Worm (Caenorhabditis elegans) whole organism, young adult: ENCODE data around the gene apd-3.

Experiments
- B0261.1 ChIP-seq: sonication (generic microtip); optimal IDR thresholded peaks from 2 replicates; lab custom pipeline; 2016; ENCODE audit warnings: mild to moderate bottlenecking, missing genetic modification characterization, moderate library complexity, missing compliant biosample characterization
- B0336.3 ChIP-seq: fragments of 200-800 bp; sonication (Bioruptor generic); IDR thresholded peaks from 2 replicates; pipeline ENCODE4 v1.3.6; 2022; ENCODE audit warnings: missing genetic modification characterization, missing compliant biosample characterization
- F10E7.11 ChIP-seq: sonication (generic microtip); optimal IDR thresholded peaks from 2 replicates; lab custom pipeline; 2017; ENCODE audit warnings: mild to moderate bottlenecking, missing genetic modification characterization, moderate library complexity, missing compliant biosample characterization
- F22D6.2 ChIP-seq: sonication (generic microtip); optimal IDR thresholded peaks from 2 replicates; lab custom pipeline; 2016; ENCODE audit warnings: mild to moderate bottlenecking, missing genetic modification characterization, missing compliant biosample characterization
- F23B12.7 ChIP-seq: sonication (generic microtip); optimal IDR thresholded peaks from 2 replicates; lab custom pipeline; 2017; ENCODE audit warnings: missing genetic modification characterization, mild to moderate bottlenecking, missing compliant biosample characterization, antibody characterized with exemption, moderate library complexity; ENCODE audit not compliant: insufficient read depth
- F33H1.4 ChIP-seq: fragments of 200-800 bp; sonication (Bioruptor generic); IDR thresholded peaks from 2 replicates; pipeline ENCODE4 v1.3.6; 2022; ENCODE audit warnings: missing genetic modification reagents, missing genetic modification characterization, missing compliant biosample characterization
- F52B5.7 ChIP-seq: sonication (generic microtip); optimal IDR thresholded peaks from 2 replicates; lab custom pipeline; 2016; ENCODE audit warnings: mild to moderate bottlenecking, missing genetic modification characterization, missing compliant biosample characterization
- F55B11.4 ChIP-seq: sonication (generic microtip); optimal IDR thresholded peaks from 2 replicates; lab custom pipeline; 2016; ENCODE audit warnings: missing compliant biosample characterization, missing genetic modification characterization, borderline replicate concordance; ENCODE audit not compliant: insufficient read depth
- attf-5 ChIP-seq: fragments of 200-800 bp; sonication (Bioruptor generic); optimal IDR thresholded peaks from 2 replicates; lab custom pipeline; 2018; ENCODE audit warnings: mild to moderate bottlenecking, missing genetic modification characterization, missing compliant biosample characterization
- bed-1 ChIP-seq: fragments of 200-800 bp; sonication (Bioruptor generic); IDR thresholded peaks from 2 replicates; pipeline ENCODE4 v1.3.6; 2022; ENCODE audit warnings: missing genetic modification reagents, missing genetic modification characterization, missing compliant biosample characterization
- cebp-2 ChIP-seq: fragments of 200-800 bp; sonication (Bioruptor generic); IDR thresholded peaks from 2 replicates; pipeline ENCODE4 v1.3.6; 2022; ENCODE audit warnings: missing genetic modification characterization, missing compliant biosample characterization
- ceh-27 ChIP-seq: fragments of 200-800 bp; sonication (Bioruptor generic); optimal IDR thresholded peaks from 2 replicates; lab custom pipeline; 2018; ENCODE audit warnings: mild to moderate bottlenecking, missing genetic modification characterization, moderate library complexity, missing compliant biosample characterization
- ceh-91 ChIP-seq: fragments of 200-800 bp; sonication (Bioruptor generic); IDR thresholded peaks from 2 replicates; pipeline ENCODE4 v1.3.6; 2022; ENCODE audit warnings: missing genetic modification reagents, missing genetic modification characterization, missing compliant biosample characterization
- chd-7 ChIP-seq: sonication (generic microtip); optimal IDR thresholded peaks from 2 replicates; lab custom pipeline; 2016; ENCODE audit warnings: mild to moderate bottlenecking, missing genetic modification characterization, moderate library complexity, missing compliant biosample characterization
- egrh-3 ChIP-seq: fragments of 200-800 bp; sonication (Bioruptor generic); IDR thresholded peaks from 2 replicates; pipeline ENCODE4 v1.3.6; 2022; ENCODE audit warnings: missing genetic modification reagents, missing genetic modification characterization, missing compliant biosample characterization
- gei-17 ChIP-seq: fragments of 200-800 bp; sonication (Bioruptor generic); optimal IDR thresholded peaks from 2 replicates; lab custom pipeline; 2018; ENCODE audit warnings: mild to moderate bottlenecking, missing genetic modification characterization, missing compliant biosample characterization
- hmg-1.2 ChIP-seq: fragments of 200-800 bp; sonication (Bioruptor generic); IDR thresholded peaks from 2 replicates; pipeline ENCODE4 v1.3.6; 2022; ENCODE audit warnings: missing genetic modification reagents, missing genetic modification characterization, missing compliant biosample characterization
- let-526 ChIP-seq: fragments of 200-800 bp; sonication (Bioruptor generic); IDR thresholded peaks from 2 replicates; pipeline ENCODE4 v1.3.6; 2022; ENCODE audit warnings: missing genetic modification reagents, missing genetic modification characterization, missing compliant biosample characterization
- let-607 ChIP-seq, 2 experiments: fragments of 200-800 bp in 1 of 2; sonication (Bioruptor generic) in 1 of 2; sonication (generic microtip) in 1 of 2; optimal IDR thresholded peaks; 2 replicates each; lab custom pipeline; 2016 to 2018; ENCODE audit warnings: mild to moderate bottlenecking in 2 of 2, missing compliant biosample characterization in 2 of 2, missing genetic modification characterization in 2 of 2, moderate library complexity in 2 of 2, missing genotype in 1 of 2
- lin-26 ChIP-seq: fragments of 200-800 bp; sonication (Bioruptor generic); IDR thresholded peaks from 2 replicates; pipeline ENCODE4 v1.3.6; 2022; ENCODE audit warnings: missing genetic modification reagents, missing genetic modification characterization, missing compliant biosample characterization
- lin-35 ChIP-seq, 3 experiments: fragments of 150-350 bp in 2 of 3; sonication (generic microtip) in 1 of 3; optimal IDR thresholded peaks; 2 replicates each; lab custom pipeline; 2014 to 2018; ENCODE audit warnings: missing biosample characterization in 3 of 3, missing genetic modification characterization in 3 of 3, missing genetic modification reagents in 3 of 3
- lin-54 ChIP-seq: fragments of 200-800 bp; sonication (Bioruptor generic); optimal IDR thresholded peaks from 2 replicates; lab custom pipeline; 2018; ENCODE audit warnings: mild to moderate bottlenecking, missing genetic modification characterization, missing compliant biosample characterization
- lir-1 ChIP-seq: fragments of 200-800 bp; sonication (Bioruptor generic); conservative IDR thresholded peaks from 2 replicates; pipeline ENCODE4 v1.3.6; 2022; ENCODE audit warnings: missing genetic modification reagents, missing genetic modification characterization, missing compliant biosample characterization
- mcd-1 ChIP-seq: fragments of 200-800 bp; sonication (Bioruptor generic); IDR thresholded peaks from 2 replicates; pipeline ENCODE4 v1.3.6; 2022; ENCODE audit warnings: missing genetic modification reagents, missing genetic modification characterization, missing compliant biosample characterization
- nhr-120 ChIP-seq: fragments of 200-800 bp; sonication (Bioruptor generic); IDR thresholded peaks from 2 replicates; pipeline ENCODE4 v1.3.6; 2022; ENCODE audit warnings: missing genetic modification characterization, missing compliant biosample characterization
- nhr-179 ChIP-seq: sonication (generic microtip); optimal IDR thresholded peaks from 2 replicates; lab custom pipeline; 2016; ENCODE audit warnings: mild to moderate bottlenecking, missing genetic modification characterization, missing compliant biosample characterization
- nhr-80 ChIP-seq: sonication (generic microtip); optimal IDR thresholded peaks from 2 replicates; lab custom pipeline; 2016; ENCODE audit warnings: missing genetic modification characterization, missing compliant biosample characterization
- pbrm-1 ChIP-seq: fragments of 200-800 bp; sonication (Bioruptor generic); IDR thresholded peaks from 2 replicates; pipeline ENCODE4 v1.3.6; 2022; ENCODE audit warnings: missing genetic modification reagents, missing genetic modification characterization, missing compliant biosample characterization
- repo-1 ChIP-seq: sonication (generic microtip); optimal IDR thresholded peaks from 2 replicates; lab custom pipeline; 2017; ENCODE audit warnings: mild to moderate bottlenecking, missing genetic modification characterization, missing compliant biosample characterization
- sdz-38 ChIP-seq: sonication (generic microtip); optimal IDR thresholded peaks from 2 replicates; lab custom pipeline; 2016; ENCODE audit warnings: missing genotype, missing genetic modification characterization, missing compliant biosample characterization
- snpc-4 ChIP-seq, 5 experiments: fragments of 150-350 bp in 1 of 5; sonication (generic microtip) in 4 of 5; optimal IDR thresholded peaks; 2 replicates each; lab custom pipeline; 2014 to 2018; ENCODE audit warnings: missing genetic modification characterization in 5 of 5, missing biosample characterization in 3 of 5, antibody characterized with exemption in 2 of 5, mild to moderate bottlenecking in 2 of 5, missing compliant biosample characterization in 2 of 5, missing genotype in 2 of 5, moderate library complexity in 2 of 5, missing genetic modification reagents in 1 of 5
- tbp1 ChIP-seq: fragments of 200-800 bp; sonication (Bioruptor generic); optimal IDR thresholded peaks from 2 replicates; lab custom pipeline; 2018; ENCODE audit warnings: mild to moderate bottlenecking, missing genetic modification characterization, missing compliant biosample characterization
- xnd-1 ChIP-seq: sonication (generic microtip); optimal IDR thresholded peaks from 2 replicates; lab custom pipeline; 2016; ENCODE audit warnings: missing genotype, missing genetic modification reagents, missing genetic modification characterization, missing compliant biosample characterization
- zfh-2 ChIP-seq: fragments of 200-800 bp; sonication (Bioruptor generic); conservative IDR thresholded peaks from 2 replicates; pipeline ENCODE4 v1.3.6; 2022; ENCODE audit warnings: missing genetic modification reagents, missing genetic modification characterization, missing compliant biosample characterization
- ztf-26 ChIP-seq: sonication (generic microtip); optimal IDR thresholded peaks from 2 replicates; lab custom pipeline; 2017; ENCODE audit warnings: missing genetic modification characterization, missing compliant biosample characterization

apd-3 gene

DNA sequence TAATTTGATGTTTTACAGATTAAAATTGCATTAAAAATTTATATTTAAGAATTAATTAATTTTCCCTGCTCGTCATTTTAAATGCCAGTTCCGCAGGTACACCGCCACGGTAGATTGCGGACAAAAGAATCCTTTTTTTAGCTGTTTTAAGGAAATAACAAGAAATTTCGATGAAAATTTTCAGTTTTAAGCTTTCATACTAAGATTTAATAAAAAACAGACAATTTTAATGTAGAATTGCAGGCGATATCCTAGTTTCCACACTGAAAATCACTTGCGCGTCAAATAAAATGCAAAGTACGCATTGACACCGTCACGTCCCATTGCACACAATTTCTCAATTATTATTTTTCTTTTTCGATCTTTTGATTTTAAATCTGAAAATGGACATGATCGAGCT is 7.2 kb upstream of the apd-3 start, which contains the start of gene dnc-3 (continued):
- TF ChIP-seq repo-1 (no peak), lin-54 (peak; percentile 42), cebp-2 (GFP tag; lab: Robert Waterston, UW) (no peak), let-607 (tag; optimal IDR thresholded peaks at IDR 0.05; lab: Kevin White, UChicago) (peak in 1 of 2 experiments; percentile 61), ztf-26 (tag; lab: Kevin White, UChicago) (peak; percentile 37), attf-5 (GFP tag; lab: Kevin White, UChicago) (peak; percentile 45), B0336.3 (GFP tag; lab: Robert Waterston, UW) (peak; percentile 64; the same call in 1 of the 2 replicates), F10E7.11 (tag; lab: Kevin White, UChicago) (no peak), tbp1 (peak; percentile 20), lin-35 (GFP tag; optimal IDR thresholded peaks at IDR 0.05; lab: Kevin White, UChicago) (peak in 1 of 3 experiments; percentile 31), xnd-1 (peak; percentile 66), let-526 (GFP tag; lab: Robert Waterston, UW) (no peak), F52B5.7 (tag; lab: Kevin White, UChicago) (no peak), F33H1.4 (peak; percentile 50; the same call in 1 of the 2 replicates), snpc-4 (GFP tag; optimal IDR thresholded peaks at IDR 0.05; lab: Kevin White, UChicago) (no peak), snpc-4 (tag; optimal IDR thresholded peaks at IDR 0.05; lab: Kevin White, UChicago) (peak in 1 of 4 experiments; percentile 45), nhr-179 (tag; lab: Kevin White, UChicago) (no peak), chd-7 (no peak), B0261.1 (tag; lab: Kevin White, UChicago) (peak; percentile 20), mcd-1 (GFP tag; lab: Robert Waterston, UW) (peak; percentile 61)

DNA sequence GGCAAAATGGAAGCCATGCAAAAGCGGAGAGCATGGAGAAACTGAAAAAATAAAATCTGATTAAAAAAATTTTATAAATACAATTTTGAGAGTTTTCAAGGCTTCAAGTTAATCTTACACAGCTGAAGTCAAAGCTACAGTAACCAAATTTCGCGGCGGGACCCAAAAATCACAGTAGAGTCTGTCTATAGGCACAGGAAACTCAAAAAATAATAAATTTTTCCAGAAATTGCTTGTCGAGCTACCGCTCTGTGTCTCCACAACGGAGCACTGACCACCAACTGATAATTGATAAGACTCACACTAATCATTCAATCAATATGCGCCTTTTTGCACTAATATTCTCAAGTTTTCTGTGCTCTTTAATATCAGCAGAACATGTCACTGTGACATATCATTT is 4.1 kb upstream of the apd-3 start, which contains the start of gene W10G11.19:
W10G11.19 (plus strand) TSS at position 301 of the 400 bp plus-strand sequence.
- TF ChIP-seq ceh-91 (GFP tag; lab: Robert Waterston, UW) (no peak), sdz-38 (tag; lab: Kevin White, UChicago) (no peak), nhr-80 (tag; lab: Kevin White, UChicago) (peak; percentile 59)

DNA sequence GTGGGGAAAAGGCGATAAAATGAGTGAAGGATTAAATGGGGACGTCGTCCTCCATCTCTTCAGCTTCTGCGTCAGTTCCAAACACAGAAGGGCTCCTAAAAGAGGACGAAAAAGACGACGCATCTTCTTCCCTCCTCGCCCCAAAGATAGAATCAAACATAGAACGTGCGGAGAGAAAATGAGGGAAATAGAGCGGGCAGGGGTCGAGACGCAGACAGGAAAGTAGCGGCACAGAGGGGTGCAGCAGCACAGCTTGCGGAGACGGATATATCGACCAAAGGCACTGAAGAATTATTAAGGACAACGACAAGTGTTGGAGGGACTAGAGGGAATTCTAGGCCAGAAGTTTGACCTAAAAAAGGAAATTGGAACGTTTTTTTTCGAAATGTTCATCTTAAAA is 1.1 kb upstream of the apd-3 start:
- TF ChIP-seq hmg-1.2 (GFP tag; lab: Robert Waterston, UW) (peak; percentile 74; the same call in 1 of the 2 replicates), zfh-2 (GFP tag; lab: Robert Waterston, UW) (peak; percentile 84), F22D6.2 (tag; lab: Kevin White, UChicago) (no peak), egrh-3 (0 out of 2 replicates have a peak, but pooled peaks have one; percentile 18), B0336.3 (GFP tag; lab: Robert Waterston, UW) (no peak), F23B12.7 (tag; lab: Kevin White, UChicago) (no peak), mcd-1 (GFP tag; lab: Robert Waterston, UW) (peak; percentile 54), ceh-27 (GFP tag; lab: Kevin White, UChicago) (peak; percentile 37), lir-1 (no peak), lin-26 (GFP tag; lab: Robert Waterston, UW) (no peak), gei-17 (GFP tag; lab: Kevin White, UChicago) (no peak), nhr-120 (GFP tag; lab: Robert Waterston, UW) (no peak)

DNA sequence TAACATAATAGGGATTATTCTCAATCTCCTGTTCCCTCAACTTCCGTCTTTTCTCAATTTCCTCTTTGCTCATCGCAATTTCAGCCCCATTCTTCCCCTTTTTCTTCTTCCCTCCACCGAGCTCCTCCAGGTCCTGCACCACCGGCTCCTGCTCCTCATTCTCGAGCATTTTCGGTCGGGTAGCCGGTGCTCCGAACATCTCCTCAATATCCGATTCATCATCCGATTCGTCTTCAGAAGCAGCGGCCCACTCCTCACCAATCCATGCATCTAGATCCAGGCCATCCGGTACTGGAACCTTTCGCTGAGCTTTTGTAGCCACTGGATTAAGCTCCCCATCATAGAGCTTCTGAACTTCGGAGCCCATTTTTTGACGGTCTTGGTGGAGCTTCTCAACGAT is 6.1 kb downstream of the apd-3 start:
- TF ChIP-seq mcd-1 (GFP tag; lab: Robert Waterston, UW), result 0 out of 2 replicates have a peak, but pooled peaks have one; percentile 18
- TF ChIP-seq bed-1 (GFP tag; lab: Robert Waterston, UW), result no peak
- TF ChIP-seq egrh-3, result peak; percentile 42; the same call in 1 of the 2 replicates
- TF ChIP-seq zfh-2 (GFP tag; lab: Robert Waterston, UW), result peak; percentile 69
- no peak for TF ChIP-seq pbrm-1
- no peak for TF ChIP-seq F55B11.4
